Worm (Caenorhabditis elegans): ENCODE data around the gene C14C6.5.

DNA sequence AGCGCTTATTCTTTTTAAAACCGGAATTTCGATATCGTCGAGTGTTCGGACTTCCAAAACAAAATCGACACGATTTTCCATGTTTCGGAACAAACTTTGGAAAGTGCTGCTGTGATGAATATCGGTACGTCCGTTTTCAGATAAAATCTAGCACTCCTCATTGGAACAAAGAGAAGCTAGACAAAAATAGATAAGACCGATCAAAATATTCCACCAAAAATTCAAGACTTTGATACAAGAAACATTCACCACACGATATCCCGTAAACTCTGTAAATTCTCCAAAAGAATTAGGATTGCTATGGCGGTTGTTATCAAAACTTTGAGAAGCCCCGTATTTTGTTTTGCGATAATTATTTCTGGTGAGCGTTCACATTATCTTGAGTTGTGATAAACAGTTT, 6.7 kb downstream of the C14C6.5 start, which contains the start of gene C14C6.3:
- TF ChIP-seq dpff-1 (tag; optimal IDR thresholded peaks at IDR 0.05), result no peak
- no peak for TF ChIP-seq ama-1 (optimal IDR thresholded peaks at IDR 0.05)
- TF ChIP-seq ama-1 (GFP tag; optimal IDR thresholded peaks at IDR 0.05), result no peak
- no peak for TF ChIP-seq nhr-80 (tag; optimal IDR thresholded peaks at IDR 0.05)
- no peak for TF ChIP-seq snpc-4 (GFP tag; optimal IDR thresholded peaks at IDR 0.05)
- no peak for TF ChIP-seq snpc-4 (tag; optimal IDR thresholded peaks at IDR 0.05)
- TF ChIP-seq ztf-18 (tag; optimal IDR thresholded peaks at IDR 0.05), result no peak
- TF ChIP-seq B0336.3 (GFP tag; IDR thresholded peaks at IDR 0.05), result no peak
- TF ChIP-seq lir-1 (GFP tag; conservative IDR thresholded peaks at IDR 0.05), result no peak
- no peak for TF ChIP-seq let-526 (GFP tag; IDR thresholded peaks at IDR 0.05)
- no peak for TF ChIP-seq hrde-1 (tag; optimal IDR thresholded peaks at IDR 0.05; ENCODE audit: borderline replicate concordance)
- no peak for TF ChIP-seq attf-5 (GFP tag; optimal IDR thresholded peaks at IDR 0.05)
- TF ChIP-seq efl-1 (GFP tag; optimal IDR thresholded peaks at IDR 0.05), result no peak
- no peak for TF ChIP-seq sea-2 (GFP tag; IDR thresholded peaks at IDR 0.05)
